Worm (Caenorhabditis elegans) whole organism, L1 larva: Measurements from ENCODE around the gene nhr-146.
A peak's percentile ranks its signal among the peaks of the same experiment; 100 is the strongest.
"Not testable (repeated sequence)": the region's sequence is repeated elsewhere in the genome, so short reads cannot be mapped to it uniquely, and the experiment has no call there.

Experiments
- C04F5.9 ChIP-seq: sonication (generic microtip); optimal IDR thresholded peaks from 2 replicates; lab custom pipeline; 2016; ENCODE audit warnings: missing genetic modification characterization, missing compliant biosample characterization
- C34B4.2 ChIP-seq: sonication (generic microtip); optimal IDR thresholded peaks from 2 replicates; lab custom pipeline; 2017; ENCODE audit warnings: mild to moderate bottlenecking, missing genetic modification characterization, missing compliant biosample characterization
- Y116A8C.19 ChIP-seq: sonication (generic microtip); optimal IDR thresholded peaks from 2 replicates; lab custom pipeline; 2016; ENCODE audit warnings: missing compliant biosample characterization, missing genetic modification characterization, borderline replicate concordance
- aha-1 ChIP-seq: fragments of 150-350 bp; optimal IDR thresholded peaks from 2 replicates; lab custom pipeline; 2014; ENCODE audit warnings: missing biosample characterization, missing genetic modification characterization
- aly-2 ChIP-seq: fragments of 150-350 bp; optimal IDR thresholded peaks from 2 replicates; lab custom pipeline; 2014; ENCODE audit warnings: missing biosample characterization, missing genetic modification characterization
- blmp-1 ChIP-seq: fragments of 150-350 bp; optimal IDR thresholded peaks from 2 replicates; lab custom pipeline; 2014; ENCODE audit warnings: missing biosample characterization, missing genetic modification characterization
- ceh-8 ChIP-seq: fragments of 200-800 bp; sonication (Bioruptor generic); optimal IDR thresholded peaks from 2 replicates; lab custom pipeline; 2018; ENCODE audit warnings: mild to moderate bottlenecking, missing genetic modification characterization, moderate library complexity, missing compliant biosample characterization
- ceh-82 ChIP-seq, 3 experiments: fragments of 150-350 bp in 1 of 3; sonication (generic microtip) in 2 of 3; optimal IDR thresholded peaks; 2 replicates each; lab custom pipeline; 2014 to 2017; ENCODE audit warnings: missing biosample characterization in 3 of 3, missing genetic modification characterization in 3 of 3
- ceh-88 ChIP-seq: fragments of 200-800 bp; sonication (Bioruptor generic); IDR thresholded peaks from 2 replicates; pipeline ENCODE4 v1.3.6; 2022; ENCODE audit warnings: missing genetic modification characterization, missing compliant biosample characterization
- ces-1 ChIP-seq: fragments of 150-350 bp; optimal IDR thresholded peaks from 2 replicates; lab custom pipeline; 2014; ENCODE audit warnings: missing biosample characterization, missing genetic modification reagents, missing genetic modification characterization
- dpl-1 ChIP-seq, 3 experiments: fragments of 150-350 bp in 2 of 3; sonication (generic microtip) in 1 of 3; optimal IDR thresholded peaks; 2 replicates each; lab custom pipeline; 2014 to 2017; ENCODE audit warnings: missing biosample characterization in 3 of 3, missing genetic modification characterization in 3 of 3, missing genetic modification reagents in 3 of 3
- dsc-1 ChIP-seq: sonication (generic microtip); optimal IDR thresholded peaks from 2 replicates; lab custom pipeline; 2016; ENCODE audit warnings: mild to moderate bottlenecking, missing genetic modification characterization, missing compliant biosample characterization
- efl-1 ChIP-seq, 4 experiments: fragments of 150-350 bp; optimal IDR thresholded peaks in 3 of 4; peaks in 1 of 4; 1 replicate in 1 of 4; 2 replicates in 3 of 4; lab custom pipeline; 2014; ENCODE audit warnings: missing biosample characterization in 2 of 4, missing genetic modification characterization in 2 of 4, missing genetic modification reagents in 2 of 4
- efl-3 ChIP-seq: fragments of 200-800 bp; sonication (Bioruptor generic); optimal IDR thresholded peaks from 2 replicates; lab custom pipeline; 2018; ENCODE audit warnings: mild to moderate bottlenecking, missing genetic modification characterization, missing compliant biosample characterization
- elt-2 ChIP-seq: sonication (generic microtip); optimal IDR thresholded peaks from 2 replicates; lab custom pipeline; 2016; ENCODE audit warnings: missing genetic modification characterization, mild to moderate bottlenecking, inconsistent platforms, missing compliant biosample characterization, missing genetic modification reagents
- elt-3 ChIP-seq, 6 experiments: fragments of 150-350 bp in 1 of 6; sonication (generic microtip); optimal IDR thresholded peaks; 2 replicates each; lab custom pipeline; 2017 to 2018; ENCODE audit warnings: missing biosample characterization in 6 of 6, missing genetic modification characterization in 6 of 6, inconsistent platforms in 1 of 6
- fkh-10 ChIP-seq: sonication (generic microtip); optimal IDR thresholded peaks from 2 replicates; lab custom pipeline; 2017; ENCODE audit warnings: missing biosample characterization, missing genetic modification reagents, missing genetic modification characterization
- fkh-8 ChIP-seq: sonication (generic microtip); optimal IDR thresholded peaks from 2 replicates; lab custom pipeline; 2016; ENCODE audit warnings: mild to moderate bottlenecking, missing genetic modification characterization, missing compliant biosample characterization
- fos-1 ChIP-seq: fragments of 150-350 bp; optimal IDR thresholded peaks from 2 replicates; lab custom pipeline; 2014; ENCODE audit warnings: missing biosample characterization, missing genetic modification characterization
- grh-1 ChIP-seq: fragments of 200-800 bp; sonication (Bioruptor generic); IDR thresholded peaks from 2 replicates; pipeline ENCODE4 v1.3.6; 2022; ENCODE audit warnings: missing genetic modification reagents, missing genetic modification characterization, missing compliant biosample characterization
- hlh-4 ChIP-seq: sonication (generic microtip); optimal IDR thresholded peaks from 2 replicates; lab custom pipeline; 2016; ENCODE audit warnings: mild to moderate bottlenecking, missing genetic modification characterization, missing compliant biosample characterization
- irx-1 ChIP-seq: sonication (generic microtip); optimal IDR thresholded peaks from 2 replicates; lab custom pipeline; 2016; ENCODE audit warnings: missing genetic modification characterization, missing compliant biosample characterization
- isw-1 ChIP-seq: fragments of 200-800 bp; sonication (Bioruptor generic); IDR thresholded peaks from 2 replicates; pipeline ENCODE4 v1.3.6; 2022; ENCODE audit warnings: missing genetic modification characterization, missing compliant biosample characterization
- lin-13 ChIP-seq: fragments of 150-350 bp; optimal IDR thresholded peaks from 2 replicates; lab custom pipeline; 2014; ENCODE audit warnings: missing biosample characterization, missing genetic modification reagents, missing genetic modification characterization
- lin-14 ChIP-seq: fragments of 200-800 bp; sonication (Bioruptor generic); optimal IDR thresholded peaks from 2 replicates; lab custom pipeline; 2018; ENCODE audit warnings: mild to moderate bottlenecking, missing genetic modification characterization, moderate library complexity, missing compliant biosample characterization
- lin-35 ChIP-seq, 2 experiments: fragments of 150-350 bp; optimal IDR thresholded peaks; 2 replicates each; lab custom pipeline; 2014; ENCODE audit warnings: missing biosample characterization in 2 of 2, missing genetic modification characterization in 2 of 2, missing genetic modification reagents in 2 of 2
- lsy-2 ChIP-seq, 2 experiments: fragments of 150-350 bp; optimal IDR thresholded peaks; 2 replicates each; lab custom pipeline; 2014; ENCODE audit warnings: missing biosample characterization in 2 of 2, missing genetic modification characterization in 2 of 2
- mab-9 ChIP-seq: fragments of 200-800 bp; sonication (Bioruptor generic); IDR thresholded peaks from 2 replicates; pipeline ENCODE4 v1.3.6; 2022; ENCODE audit warnings: missing genetic modification reagents, missing genetic modification characterization, missing compliant biosample characterization
- mef-2 ChIP-seq: fragments of 150-350 bp; optimal IDR thresholded peaks from 2 replicates; lab custom pipeline; 2014; ENCODE audit warnings: missing biosample characterization, missing genetic modification characterization
- nhr-11 ChIP-seq: fragments of 150-350 bp; optimal IDR thresholded peaks from 2 replicates; lab custom pipeline; 2014; ENCODE audit warnings: missing biosample characterization, missing genetic modification characterization
- nhr-20 ChIP-seq: sonication (generic microtip); optimal IDR thresholded peaks from 2 replicates; lab custom pipeline; 2016; ENCODE audit warnings: mild to moderate bottlenecking, missing genetic modification characterization, missing compliant biosample characterization
- nhr-28 ChIP-seq: fragments of 150-350 bp; optimal IDR thresholded peaks from 2 replicates; lab custom pipeline; 2014; ENCODE audit warnings: missing biosample characterization, missing genetic modification characterization
- nhr-47 ChIP-seq: sonication (generic microtip); optimal IDR thresholded peaks from 2 replicates; lab custom pipeline; 2016; ENCODE audit warnings: mild to moderate bottlenecking, missing genetic modification characterization, moderate library complexity, missing compliant biosample characterization
- nhr-71 ChIP-seq: sonication (generic microtip); optimal IDR thresholded peaks from 2 replicates; lab custom pipeline; 2016; ENCODE audit warnings: mild to moderate bottlenecking, missing genetic modification characterization, moderate library complexity, missing compliant biosample characterization
- nhr-84 ChIP-seq: sonication (generic microtip); optimal IDR thresholded peaks from 2 replicates; lab custom pipeline; 2017; ENCODE audit warnings: missing biosample characterization, missing genetic modification characterization
- nhr-85 ChIP-seq: sonication (generic microtip); peaks from one replicate; lab custom pipeline; 2016; ENCODE audit warnings: missing genetic modification characterization, inconsistent platforms, missing compliant biosample characterization
- nhr-90 ChIP-seq: sonication (generic microtip); optimal IDR thresholded peaks from 2 replicates; lab custom pipeline; 2016; ENCODE audit warnings: mild to moderate bottlenecking, missing genetic modification characterization, missing compliant biosample characterization; ENCODE audit not compliant: poor library complexity
- pqm-1 ChIP-seq: sonication (generic microtip); optimal IDR thresholded peaks from 3 replicates; lab custom pipeline; 2017; ENCODE audit warnings: missing biosample characterization, missing genetic modification characterization
- rnt-1 ChIP-seq: sonication (generic microtip); optimal IDR thresholded peaks from 2 replicates; lab custom pipeline; 2016; ENCODE audit warnings: mild to moderate bottlenecking, missing genetic modification characterization, moderate library complexity, missing compliant biosample characterization
- snpc-4 ChIP-seq: fragments of 150-350 bp; optimal IDR thresholded peaks from 2 replicates; lab custom pipeline; 2014; ENCODE audit warnings: missing biosample characterization, missing genetic modification characterization
- sup-37 ChIP-seq: fragments of 200-800 bp; sonication (Bioruptor generic); optimal IDR thresholded peaks from 2 replicates; lab custom pipeline; 2018; ENCODE audit warnings: mild to moderate bottlenecking, missing genetic modification characterization, missing compliant biosample characterization
- tbx-2 ChIP-seq: sonication (generic microtip); optimal IDR thresholded peaks from 2 replicates; lab custom pipeline; 2016; ENCODE audit warnings: missing genetic modification characterization, missing compliant biosample characterization
- unc-130 ChIP-seq: fragments of 150-350 bp; optimal IDR thresholded peaks from 2 replicates; lab custom pipeline; 2017; ENCODE audit warnings: missing biosample characterization, missing genetic modification characterization, inconsistent platforms
- unc-86 ChIP-seq: sonication (generic microtip); optimal IDR thresholded peaks from 2 replicates; lab custom pipeline; 2016; ENCODE audit warnings: missing genetic modification characterization, missing compliant biosample characterization
- unc-98 ChIP-seq: fragments of 200-800 bp; sonication (Bioruptor generic); IDR thresholded peaks from 2 replicates; pipeline ENCODE4 v1.3.6; 2022; ENCODE audit warnings: missing genetic modification characterization, missing compliant biosample characterization
- vab-15 ChIP-seq: sonication (generic microtip); optimal IDR thresholded peaks from 2 replicates; lab custom pipeline; 2017; ENCODE audit warnings: missing genotype, mild to moderate bottlenecking, missing genetic modification characterization, missing compliant biosample characterization
- zag-1 ChIP-seq: fragments of 150-350 bp; optimal IDR thresholded peaks from 2 replicates; lab custom pipeline; 2014; ENCODE audit warnings: missing biosample characterization, missing genetic modification characterization
- ztf-4 ChIP-seq: fragments of 150-350 bp; optimal IDR thresholded peaks from 2 replicates; lab custom pipeline; 2014; ENCODE audit warnings: missing biosample characterization, missing genetic modification characterization

The nhr-146 gene

DNA sequence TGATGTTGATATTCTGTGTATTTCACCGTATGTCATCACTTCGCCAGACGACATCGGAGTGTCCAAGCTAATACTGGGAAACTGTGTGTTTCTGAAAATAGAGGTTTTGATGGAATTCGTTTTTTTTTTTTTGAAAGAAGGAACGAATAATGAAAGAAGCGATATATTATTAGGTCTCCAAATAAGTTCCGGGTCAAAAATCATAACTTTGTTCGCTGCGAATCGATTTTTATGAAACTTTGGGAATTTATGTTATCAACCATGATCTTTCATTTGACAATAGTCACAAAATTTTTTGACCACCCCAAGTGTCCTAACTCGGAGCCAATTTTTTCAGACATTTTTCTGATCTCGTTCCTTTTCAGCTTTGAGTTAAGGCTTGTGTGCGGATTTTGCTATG, 18.6 kb downstream of the nhr-146 start, which contains the start of gene nhr-274:
nhr-274 (minus strand) TSS at position 101 of the 400 bp plus-strand sequence.
- not testable (repeated sequence) for TF ChIP-seq elt-3 (tag; optimal IDR thresholded peaks at IDR 0.05; lab: Kevin White, UChicago); hlh-4 (tag; lab: Kevin White, UChicago); fkh-10 (GFP tag; lab: Kevin White, UChicago)
- TF ChIP-seq, all 84 proteins: peak for 0; not testable (repeated sequence) for 84

ce11 chrIV:1649349-1649748, 22.7 kb downstream of the nhr-146 start:
- TF ChIP-seq ceh-82 (tag; optimal IDR thresholded peaks at IDR 0.05; lab: Kevin White, UChicago) (no peak), ceh-8 (GFP tag; lab: Kevin White, UChicago) (no peak), ztf-4 (no peak), unc-130 (tag; lab: Kevin White, UChicago) (no peak), elt-2 (tag; lab: Kevin White, UChicago) (no peak), pqm-1 (tag; lab: Kevin White, UChicago) (no peak), nhr-11 (tag; lab: Kevin White, UChicago) (no peak), aha-1 (tag; lab: Kevin White, UChicago) (no peak), nhr-71 (tag; lab: Kevin White, UChicago) (no peak), ceh-88 (GFP tag; lab: Robert Waterston, UW) (no peak), dpl-1 (GFP tag; optimal IDR thresholded peaks at IDR 0.05; lab: Kevin White, UChicago) (no peak), nhr-84 (tag; lab: Kevin White, UChicago) (no peak), isw-1 (GFP tag; lab: Robert Waterston, UW) (no peak), Y116A8C.19 (tag; lab: Kevin White, UChicago) (no peak), zag-1 (tag; lab: Kevin White, UChicago) (no peak), nhr-85 (tag; lab: Kevin White, UChicago) (no peak), mab-9 (GFP tag; lab: Robert Waterston, UW) (no peak), dsc-1 (no peak), nhr-90 (no peak), fkh-10 (GFP tag; lab: Kevin White, UChicago) (no peak)

DNA sequence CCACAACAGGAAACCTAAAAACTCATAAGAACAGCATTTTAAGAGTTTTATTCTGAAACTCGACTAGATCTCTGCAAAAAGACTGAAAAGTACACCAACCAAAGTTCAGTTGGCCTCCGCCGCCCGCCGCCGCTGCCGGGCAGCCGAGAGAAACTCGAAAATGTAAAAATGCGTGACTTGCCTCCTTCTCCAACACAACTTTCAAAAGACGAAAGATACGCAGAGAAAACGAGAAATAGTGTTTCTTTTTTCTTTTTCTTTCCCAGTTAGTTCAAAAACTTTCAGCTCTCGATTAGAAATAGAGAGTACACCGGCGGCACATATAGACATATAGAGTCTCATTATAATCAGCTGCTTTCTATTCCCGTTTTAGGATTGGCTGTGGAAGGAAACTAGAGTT, 23.2 kb downstream of the nhr-146 start:
- peak; percentile 54 for TF ChIP-seq nhr-71 (tag; lab: Kevin White, UChicago)
- no peak for TF ChIP-seq ceh-88 (GFP tag; lab: Robert Waterston, UW)
- TF ChIP-seq rnt-1 (tag; lab: Kevin White, UChicago) = no peak
- peak in 1 of 2 experiments; percentile 60 for TF ChIP-seq lsy-2 (tag; optimal IDR thresholded peaks at IDR 0.05; lab: Kevin White, UChicago)
- TF ChIP-seq blmp-1 (tag; lab: Kevin White, UChicago) = peak; percentile 56
- TF ChIP-seq lin-13 (GFP tag; lab: Kevin White, UChicago) = no peak
- TF ChIP-seq unc-98 (GFP tag; lab: Robert Waterston, UW) = no peak
- TF ChIP-seq efl-3 (GFP tag; lab: Kevin White, UChicago) = no peak
- no peak for TF ChIP-seq irx-1 (tag; lab: Kevin White, UChicago)
- no peak for TF ChIP-seq vab-15 (tag; lab: Kevin White, UChicago)
- no peak for TF ChIP-seq aly-2 (tag; lab: Kevin White, UChicago)
- peak; percentile 82 for TF ChIP-seq fkh-8
- peak; percentile 47 for TF ChIP-seq nhr-47
- TF ChIP-seq mef-2 (tag; lab: Kevin White, UChicago) = no peak
- no peak for TF ChIP-seq tbx-2 (tag; lab: Kevin White, UChicago)
- TF ChIP-seq snpc-4 (tag; lab: Kevin White, UChicago) = no peak
- TF ChIP-seq elt-2 (tag; lab: Kevin White, UChicago) = peak; percentile 24
- no peak for TF ChIP-seq ceh-8 (GFP tag; lab: Kevin White, UChicago)
- peak; percentile 54 for TF ChIP-seq nhr-20
- no peak for TF ChIP-seq C04F5.9 (tag; lab: Kevin White, UChicago)
- TF ChIP-seq zag-1 (tag; lab: Kevin White, UChicago) = no peak
- peak; percentile 22 to 49 for TF ChIP-seq lin-35 (GFP tag; optimal IDR thresholded peaks at IDR 0.05; lab: Kevin White, UChicago)
- TF ChIP-seq nhr-85 (tag; lab: Kevin White, UChicago) = no peak
- TF ChIP-seq unc-86 (tag; lab: Kevin White, UChicago) = peak; percentile 11
- no peak for TF ChIP-seq C34B4.2
- no peak for TF ChIP-seq nhr-28 (tag; lab: Kevin White, UChicago)
- TF ChIP-seq grh-1 (GFP tag; lab: Robert Waterston, UW) = no peak
- no peak for TF ChIP-seq mab-9 (GFP tag; lab: Robert Waterston, UW)
- no peak for TF ChIP-seq elt-3 (tag; optimal IDR thresholded peaks at IDR 0.05; lab: Kevin White, UChicago)
- TF ChIP-seq sup-37 (GFP tag; lab: Kevin White, UChicago) = no peak
- TF ChIP-seq ces-1 (GFP tag; lab: Kevin White, UChicago) = no peak
- no peak for TF ChIP-seq dsc-1
- peak; percentile 16 for TF ChIP-seq efl-1 (optimal IDR thresholded peaks at IDR 0.05; lab: Kevin White, UChicago)
- peak in 1 of 2 experiments; percentile 12 for TF ChIP-seq efl-1 (GFP tag; optimal IDR thresholded peaks at IDR 0.05 in 1 of 2; lab: Kevin White, UChicago)
- TF ChIP-seq fos-1 = no peak
- peak; percentile 68 for TF ChIP-seq lin-14 (GFP tag; lab: Kevin White, UChicago)
